Fruit fly (Drosophila melanogaster) S2 (cell line): ENCODE data around the gene CG31189.

Source experiments
- CG8478 ChIP-seq: fragments of >200 bp; optimal IDR thresholded peaks from 2 replicates; lab custom pipeline; 2018
- CTCF ChIP-seq, 2 experiments: fragments of >200 bp; optimal IDR thresholded peaks; 2 replicates each; lab custom pipeline; 2018

DNA sequence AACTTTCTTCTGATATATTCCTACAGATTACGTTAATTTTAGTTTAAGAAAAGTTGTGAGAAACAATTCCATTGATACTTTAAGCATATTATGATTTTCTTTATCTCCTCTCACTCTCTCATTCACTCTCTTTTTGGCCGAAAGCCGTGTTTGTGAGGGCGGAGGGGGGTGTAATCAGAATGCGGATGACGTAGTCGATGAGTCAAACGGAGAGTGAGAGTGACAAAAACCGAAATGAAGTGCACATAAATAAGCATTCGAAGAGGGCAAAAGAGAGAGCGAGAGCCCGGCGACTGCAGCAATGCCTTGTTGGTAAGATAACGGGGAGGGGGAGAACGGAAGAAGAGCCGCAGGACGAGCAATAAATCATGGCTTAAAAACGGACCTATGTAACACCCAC lies 48.6 kb upstream of the CG31189 start:
- TF ChIP-seq CTCF (optimal IDR thresholded peaks at IDR 0.05; lab: Kevin White, UChicago) (no peak), CG8478 (lab: Kevin White, UChicago) (no peak)
